Fruit fly (Drosophila melanogaster): ENCODE results near the gene Cyp28a5.
A peak's percentile ranks its signal among the peaks of the same experiment; 100 is the strongest.

Gene Cyp28a5

dm6 chr2L:14022130-14022735, 45.1 kb downstream of the Cyp28a5 start (continued):
- TF ChIP-seq Gug (GFP tag; IDR thresholded peaks at IDR 0.05) (peak; percentile 82), NFAT (GFP tag; IDR thresholded peaks at IDR 0.05) (peak; percentile 72), Pdp1 (GFP tag; optimal IDR thresholded peaks at IDR 0.05) (peak; percentile 58 to 71), CG11695 (GFP tag; IDR thresholded peaks at IDR 0.05) (peak; percentile 97), CG13775 (GFP tag; optimal IDR thresholded peaks at IDR 0.05) (peak; percentile 90), MBD-R2 (GFP tag; IDR thresholded peaks at IDR 0.05) (peak; percentile 78), H15 (GFP tag; IDR thresholded peaks at IDR 0.05) (peak; percentile 79), dmrt99B (tag; optimal IDR thresholded peaks at IDR 0.05) (peak; percentile 96), CG14667 (GFP tag; IDR thresholded peaks at IDR 0.05) (peak; percentile 89), CG32772 (GFP tag; IDR thresholded peaks at IDR 0.05) (peak; percentile 90), crc (GFP tag; optimal IDR thresholded peaks at IDR 0.05) (no peak), lab (GFP tag; optimal IDR thresholded peaks at IDR 0.05) (peak; percentile 95), CG14014 (GFP tag; IDR thresholded peaks at IDR 0.05) (peak; percentile 88), CG17829 (tag; optimal IDR thresholded peaks at IDR 0.05) (peak; percentile 97), CG7786 (GFP tag; optimal IDR thresholded peaks at IDR 0.05) (peak; percentile 7), Xrp1 (GFP tag; IDR thresholded peaks at IDR 0.05) (peak; percentile 93), dan (GFP tag; IDR thresholded peaks at IDR 0.05) (peak; percentile 46; the same call in 1 of the 2 replicates), slou (GFP tag; optimal IDR thresholded peaks at IDR 0.05) (peak; percentile 36), CG17912 (GFP tag; optimal IDR thresholded peaks at IDR 0.05) (no peak), dm (GFP tag; optimal IDR thresholded peaks at IDR 0.05) (peak; percentile 41), CG15073 (GFP tag; optimal IDR thresholded peaks at IDR 0.05) (peak; percentile 99), hb (GFP tag; IDR thresholded peaks at IDR 0.05; ENCODE audit: partially characterized antibody) (no peak), CG7271 (tag; optimal IDR thresholded peaks at IDR 0.05) (peak; percentile 72), Rfx (GFP tag; IDR thresholded peaks at IDR 0.05) (peak; percentile 94), tin (GFP tag; optimal IDR thresholded peaks at IDR 0.05) (peak; percentile 49), Deaf1 (tag; optimal IDR thresholded peaks at IDR 0.05) (peak; percentile 83), CHES-1-like (GFP tag; optimal IDR thresholded peaks at IDR 0.05) (peak; percentile 31), CG2116 (GFP tag; optimal IDR thresholded peaks at IDR 0.05) (peak; percentile 70), CG11723 (GFP tag; optimal IDR thresholded peaks at IDR 0.05) (peak; percentile 77), Poxn (GFP tag; IDR thresholded peaks at IDR 0.05) (peak; percentile 74), Mad (GFP tag; optimal IDR thresholded peaks at IDR 0.05) (no peak), eve (GFP tag; optimal IDR thresholded peaks at IDR 0.05) (peak in 1 of 2 experiments; percentile 58), CG13894 (tag; optimal IDR thresholded peaks at IDR 0.05) (peak; percentile 84), Hr39 (optimal IDR thresholded peaks at IDR 0.05) (no peak), nau (GFP tag; optimal IDR thresholded peaks at IDR 0.05) (peak; percentile 67), dpn (GFP tag; optimal IDR thresholded peaks at IDR 0.05) (peak; percentile 31 to 86), p53 (GFP tag; optimal IDR thresholded peaks at IDR 0.05) (peak; percentile 23), CG14965 (GFP tag; optimal IDR thresholded peaks at IDR 0.05; ENCODE audit: borderline replicate concordance) (no peak), bigmax (GFP tag; optimal IDR thresholded peaks at IDR 0.05) (no peak), nerfin-1 (tag; optimal IDR thresholded peaks at IDR 0.05) (peak; percentile 94), Fer1 (GFP tag; optimal IDR thresholded peaks at IDR 0.05) (peak; percentile 95), CG3163 (GFP tag; optimal IDR thresholded peaks at IDR 0.05) (no peak), danr (GFP tag; IDR thresholded peaks at IDR 0.05) (peak; percentile 82), CG10565 (GFP tag; optimal IDR thresholded peaks at IDR 0.05) (no peak), Nf-YC (tag; optimal IDR thresholded peaks at IDR 0.05) (peak; percentile 89), CG18764 (GFP tag; optimal IDR thresholded peaks at IDR 0.05) (peak; percentile 77), CG3838 (GFP tag; optimal IDR thresholded peaks at IDR 0.05) (no peak), Taf1 (GFP tag; IDR thresholded peaks at IDR 0.05) (peak; percentile 87), Hsf (GFP tag; optimal IDR thresholded peaks at IDR 0.05) (peak; percentile 51), tio (GFP tag; optimal IDR thresholded peaks at IDR 0.05) (peak; percentile 79), CG6765 (GFP tag; optimal IDR thresholded peaks at IDR 0.05) (peak; percentile 95), br (optimal IDR thresholded peaks at IDR 0.05) (no peak)
